Fruit fly (Drosophila melanogaster) whole organism, embryonic: ENCODE results near the gene Mkp3.

Experiments used
- CG6272 ChIP-seq: fragments of 200-800 bp; sonication (Bioruptor generic); IDR thresholded peaks from 2 replicates; pipeline ENCODE4 v1.3.6; 2022; ENCODE audit warnings: missing biosample characterization, missing genetic modification characterization
- ERR ChIP-seq: fragments of 200-800 bp; sonication (Bioruptor generic); optimal IDR thresholded peaks from 2 replicates; lab custom pipeline; 2016; ENCODE audit warnings: missing biosample characterization, missing genetic modification characterization
- Hand ChIP-seq: fragments of 200-800 bp; sonication (Bioruptor generic); optimal IDR thresholded peaks from 2 replicates; lab custom pipeline; 2017; ENCODE audit warnings: mild to moderate bottlenecking, missing biosample characterization, missing genetic modification reagents, missing genetic modification characterization
- kay ChIP-seq: fragments of 200-800 bp; sonication (Bioruptor generic); optimal IDR thresholded peaks from 2 replicates; lab custom pipeline; 2016; ENCODE audit warnings: missing biosample characterization, missing genetic modification characterization

dm6 chr3L:19058824-19059223 lies 27.4 kb downstream of the Mkp3 start:
- no peak for TF ChIP-seq ERR (GFP tag; lab: Kevin White, UChicago)
- no peak for TF ChIP-seq Hand
- TF ChIP-seq CG6272 (GFP tag; lab: Robert Waterston, UW): no peak
- TF ChIP-seq kay (GFP tag; lab: Kevin White, UChicago): no peak
